Worm (Caenorhabditis elegans) whole organism, L2 larva: ENCODE data around the gene Y105C5A.9.
A peak's percentile ranks its signal among the peaks of the same experiment; 100 is the strongest.
"Not testable (repeated sequence)": the region's sequence is repeated elsewhere in the genome, so short reads cannot be mapped to it uniquely, and the experiment has no call there.

Experiments
- F13H6.1 ChIP-seq: sonication (generic microtip); optimal IDR thresholded peaks from 2 replicates; lab custom pipeline; 2016; ENCODE audit warnings: missing genetic modification characterization, missing compliant biosample characterization
- R02D3.7 ChIP-seq: fragments of 150-350 bp; optimal IDR thresholded peaks from 2 replicates; lab custom pipeline; 2014; ENCODE audit warnings: missing biosample characterization, missing genetic modification characterization
- Y55F3AM.14 ChIP-seq: fragments of 200-800 bp; sonication (Bioruptor generic); optimal IDR thresholded peaks from 2 replicates; lab custom pipeline; 2018; ENCODE audit warnings: mild to moderate bottlenecking, missing genetic modification characterization, missing compliant biosample characterization
- alr-1 ChIP-seq: fragments of 150-350 bp; optimal IDR thresholded peaks from 2 replicates; lab custom pipeline; 2014; ENCODE audit warnings: missing biosample characterization, missing genetic modification characterization
- aly-2 ChIP-seq: fragments of 150-350 bp; optimal IDR thresholded peaks from 2 replicates; lab custom pipeline; 2014; ENCODE audit warnings: missing biosample characterization, missing genetic modification characterization
- ama-1 ChIP-seq: fragments of 150-350 bp; optimal IDR thresholded peaks from 2 replicates; lab custom pipeline; 2018; ENCODE audit warnings: inconsistent platforms
- blmp-1 ChIP-seq: sonication (generic microtip); optimal IDR thresholded peaks from 2 replicates; lab custom pipeline; 2017; ENCODE audit warnings: missing genetic modification characterization, mild to moderate bottlenecking, missing compliant biosample characterization, antibody characterized with exemption, moderate library complexity; ENCODE audit not compliant: insufficient read depth
- ceh-82 ChIP-seq: fragments of 150-350 bp; optimal IDR thresholded peaks from 2 replicates; lab custom pipeline; 2014; ENCODE audit warnings: missing biosample characterization, missing genetic modification characterization
- crh-2 ChIP-seq: sonication (generic microtip); optimal IDR thresholded peaks from 2 replicates; lab custom pipeline; 2017; ENCODE audit warnings: missing biosample characterization, missing genetic modification characterization
- dmd-4 ChIP-seq: sonication (generic microtip); optimal IDR thresholded peaks from 2 replicates; lab custom pipeline; 2017; ENCODE audit warnings: missing biosample characterization, missing genetic modification characterization
- egl-27 ChIP-seq: sonication (generic microtip); optimal IDR thresholded peaks from 3 replicates; lab custom pipeline; 2017; ENCODE audit warnings: missing biosample characterization, missing genetic modification reagents, missing genetic modification characterization
- elt-3 ChIP-seq: sonication (generic microtip); optimal IDR thresholded peaks from 2 replicates; lab custom pipeline; 2017; ENCODE audit warnings: missing biosample characterization, missing genetic modification characterization
- fos-1 ChIP-seq: fragments of 150-350 bp; optimal IDR thresholded peaks from 2 replicates; lab custom pipeline; 2014; ENCODE audit warnings: missing biosample characterization, missing genetic modification characterization
- gmeb-1 ChIP-seq: fragments of 150-350 bp; optimal IDR thresholded peaks from 2 replicates; lab custom pipeline; 2014; ENCODE audit warnings: missing biosample characterization, missing genetic modification characterization
- lin-11 ChIP-seq: fragments of 150-350 bp; sonication (generic microtip); optimal IDR thresholded peaks from 2 replicates; lab custom pipeline; 2014; ENCODE audit warnings: missing biosample characterization, missing genetic modification characterization, inconsistent platforms, mixed read lengths
- lin-13 ChIP-seq: fragments of 150-350 bp; optimal IDR thresholded peaks from 2 replicates; lab custom pipeline; 2014; ENCODE audit warnings: missing biosample characterization, missing genetic modification reagents, missing genetic modification characterization
- mbf-1 ChIP-seq: sonication (generic microtip); optimal IDR thresholded peaks from 2 replicates; lab custom pipeline; 2017; ENCODE audit warnings: missing biosample characterization, missing genetic modification characterization
- mdl-1 ChIP-seq, 2 experiments: fragments of 150-350 bp in 1 of 2; sonication (generic microtip) in 1 of 2; optimal IDR thresholded peaks; 2 replicates each; lab custom pipeline; 2017; ENCODE audit warnings: missing biosample characterization in 2 of 2, missing genetic modification characterization in 2 of 2
- nhr-10 ChIP-seq: sonication (generic microtip); optimal IDR thresholded peaks from 2 replicates; lab custom pipeline; 2017; ENCODE audit warnings: missing biosample characterization, missing genetic modification characterization
- nhr-11 ChIP-seq: fragments of 150-350 bp; optimal IDR thresholded peaks from 2 replicates; lab custom pipeline; 2014; ENCODE audit warnings: missing biosample characterization, missing genetic modification characterization
- nhr-12 ChIP-seq: fragments of 150-350 bp; optimal IDR thresholded peaks from 2 replicates; lab custom pipeline; 2014; ENCODE audit warnings: missing biosample characterization, missing genetic modification characterization
- nhr-129 ChIP-seq: fragments of 150-350 bp; optimal IDR thresholded peaks from 2 replicates; lab custom pipeline; 2014; ENCODE audit warnings: missing biosample characterization, missing genetic modification characterization
- nhr-23 ChIP-seq: fragments of 150-350 bp; optimal IDR thresholded peaks from 2 replicates; lab custom pipeline; 2014; ENCODE audit warnings: missing biosample characterization, missing genetic modification reagents, missing genetic modification characterization
- nhr-237 ChIP-seq: fragments of 150-350 bp; optimal IDR thresholded peaks from 2 replicates; lab custom pipeline; 2014; ENCODE audit warnings: missing biosample characterization, missing genetic modification characterization
- nhr-25 ChIP-seq: fragments of 150-350 bp; sonication (generic microtip); optimal IDR thresholded peaks from 3 replicates; lab custom pipeline; 2014; ENCODE audit warnings: missing biosample characterization, missing genetic modification characterization
- nhr-6 ChIP-seq: fragments of 150-350 bp; optimal IDR thresholded peaks from 2 replicates; lab custom pipeline; 2014; ENCODE audit warnings: missing biosample characterization, missing genetic modification characterization
- skn-1 ChIP-seq: sonication (generic microtip); optimal IDR thresholded peaks from 2 replicates; lab custom pipeline; 2017; ENCODE audit warnings: missing biosample characterization, missing genetic modification characterization
- sma-3 ChIP-seq: sonication (generic microtip); optimal IDR thresholded peaks from 2 replicates; lab custom pipeline; 2016; ENCODE audit warnings: missing genetic modification reagents, missing genetic modification characterization, missing compliant biosample characterization
- sma-9 ChIP-seq, 2 experiments: fragments of 150-350 bp in 1 of 2; sonication (generic microtip) in 1 of 2; optimal IDR thresholded peaks; 2 replicates each; lab custom pipeline; 2014 to 2016; ENCODE audit warnings: missing genetic modification characterization in 2 of 2, mild to moderate bottlenecking in 1 of 2, missing biosample characterization in 1 of 2, missing compliant biosample characterization in 1 of 2, missing genetic modification reagents in 1 of 2, moderate library complexity in 1 of 2
- ztf-11 ChIP-seq: sonication (generic microtip); optimal IDR thresholded peaks from 2 replicates; lab custom pipeline; 2017; ENCODE audit warnings: missing biosample characterization, missing genetic modification characterization
- ztf-4 ChIP-seq: fragments of 150-350 bp; optimal IDR thresholded peaks from 2 replicates; lab custom pipeline; 2014; ENCODE audit warnings: missing biosample characterization, missing genetic modification characterization

Y105C5A.9 gene

DNA sequence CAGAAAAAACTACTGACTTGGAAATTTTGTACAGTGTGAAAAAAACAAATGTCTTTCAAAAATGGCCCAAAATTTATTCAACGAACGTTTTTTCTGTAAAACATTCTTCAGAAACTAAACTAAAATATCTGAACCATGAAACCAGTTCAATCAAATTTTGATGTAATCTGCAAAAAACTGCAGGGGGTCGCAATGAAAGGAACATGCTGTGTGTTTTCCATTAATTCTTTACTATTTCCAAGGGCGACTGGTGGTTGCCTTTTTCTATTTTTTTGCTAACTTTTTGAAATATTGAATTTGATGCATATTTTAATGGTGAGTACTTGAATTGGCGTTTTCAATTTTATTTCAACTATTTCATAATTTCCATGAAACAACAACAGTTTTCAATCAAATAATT is at the start of gene Y105C5A.9:
TSS of gene Y105C5A.9 (plus strand) at position 301 of the 400 bp plus-strand sequence.
- TF ChIP-seq fos-1 (tag; lab: Kevin White, UChicago), result no peak
- no peak for TF ChIP-seq Y55F3AM.14
- TF ChIP-seq nhr-129, result no peak
- TF ChIP-seq nhr-237 (tag; lab: Kevin White, UChicago), result no peak
- no peak for TF ChIP-seq gmeb-1 (tag; lab: Kevin White, UChicago)
- TF ChIP-seq R02D3.7 (tag; lab: Kevin White, UChicago), result no peak
- TF ChIP-seq sma-3 (GFP tag; lab: Kevin White, UChicago), result no peak
- TF ChIP-seq nhr-6, result no peak
- TF ChIP-seq blmp-1 (tag; lab: Kevin White, UChicago), result no peak
- no peak for TF ChIP-seq nhr-25 (tag; lab: Kevin White, UChicago)
- no peak for TF ChIP-seq nhr-10 (tag; lab: Kevin White, UChicago)
- TF ChIP-seq aly-2 (tag; lab: Kevin White, UChicago), result no peak
- no peak for TF ChIP-seq nhr-23 (tag; lab: Kevin White, UChicago)

DNA sequence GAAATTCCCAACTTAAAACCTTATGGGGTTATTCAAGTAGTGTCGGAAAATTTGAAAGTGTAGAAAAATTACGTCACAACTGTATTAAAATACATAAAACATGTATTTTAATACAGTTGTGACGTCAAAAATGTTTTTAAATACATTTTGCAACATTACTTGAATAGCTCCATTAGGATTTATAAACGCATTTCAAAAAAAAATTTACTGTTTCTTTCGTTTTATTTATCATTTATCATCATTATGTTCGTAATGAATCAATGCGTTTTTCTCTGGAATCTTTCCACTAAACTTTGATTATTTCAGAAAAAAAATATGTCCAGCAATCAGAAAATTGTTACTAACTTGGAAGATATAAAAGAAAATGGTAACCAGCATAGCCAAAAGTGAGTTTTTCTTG is 47.7 kb upstream of the Y105C5A.9 start, which contains the start of gene Y105C5A.508:
TSS of gene Y105C5A.508 (plus strand) at position 301 of the 400 bp plus-strand sequence.
- TF ChIP-seq skn-1 (tag; lab: Kevin White, UChicago) (no peak), nhr-11 (tag; lab: Kevin White, UChicago) (no peak), alr-1 (tag; lab: Kevin White, UChicago) (no peak), R02D3.7 (tag; lab: Kevin White, UChicago) (no peak), ztf-11 (tag; lab: Kevin White, UChicago) (no peak), nhr-25 (tag; lab: Kevin White, UChicago) (no peak), Y55F3AM.14 (no peak), egl-27 (no peak), F13H6.1 (no peak), sma-3 (GFP tag; lab: Kevin White, UChicago) (no peak)

DNA sequence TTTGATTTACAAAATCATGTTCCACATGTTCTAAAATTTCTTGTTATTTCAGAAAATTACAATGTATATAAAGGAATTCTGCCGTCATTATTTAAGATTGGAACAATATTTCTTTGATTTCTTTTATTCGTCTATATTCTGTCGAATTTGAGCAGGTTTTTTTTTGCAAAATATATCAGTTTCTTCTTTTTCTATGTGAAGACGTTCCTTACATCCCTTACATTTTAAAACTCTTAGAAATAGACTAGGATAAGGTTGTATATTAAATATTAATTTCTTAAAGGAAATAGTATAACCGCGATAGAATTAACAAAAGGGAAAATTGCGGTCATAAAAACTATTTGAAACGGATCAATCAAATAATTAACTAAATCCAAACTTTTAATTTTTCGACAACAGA is 42.4 kb upstream of the Y105C5A.9 start:
- TF ChIP-seq crh-2 (no peak), nhr-237 (tag; lab: Kevin White, UChicago) (no peak), ztf-4 (tag; lab: Kevin White, UChicago) (no peak), skn-1 (tag; lab: Kevin White, UChicago) (no peak), lin-11 (no peak), sma-9 (GFP tag; optimal IDR thresholded peaks at IDR 0.05; lab: Kevin White, UChicago) (no peak), sma-9 (tag; optimal IDR thresholded peaks at IDR 0.05; lab: Kevin White, UChicago) (no peak), nhr-12 (no peak), dmd-4 (tag; lab: Kevin White, UChicago) (no peak), mbf-1 (tag; lab: Kevin White, UChicago) (no peak), ama-1 (lab: Kevin White, UChicago) (no peak), ceh-82 (no peak), alr-1 (tag; lab: Kevin White, UChicago) (no peak), F13H6.1 (no peak), lin-13 (GFP tag; lab: Kevin White, UChicago) (no peak), nhr-25 (tag; lab: Kevin White, UChicago) (no peak), mdl-1 (tag; optimal IDR thresholded peaks at IDR 0.05; lab: Kevin White, UChicago) (no peak)

DNA sequence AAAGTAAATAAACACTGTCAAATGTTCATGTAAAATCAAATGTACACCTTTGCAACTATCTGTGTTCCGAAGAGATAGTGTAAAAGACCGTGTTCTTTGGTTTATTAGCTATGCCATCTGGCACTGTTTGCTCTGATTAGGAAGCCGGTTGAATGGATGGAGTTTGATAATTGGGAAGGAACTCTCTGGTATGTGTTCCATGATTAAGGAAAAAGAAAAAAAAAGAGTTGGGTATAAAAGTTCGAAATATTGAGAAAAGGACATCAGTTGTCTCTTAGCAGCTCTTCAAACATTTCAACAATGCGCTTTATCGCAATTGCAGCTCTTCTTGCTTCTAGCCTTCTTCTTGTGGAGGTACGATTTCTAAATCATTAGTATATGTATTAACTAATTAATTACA is 40.9 kb upstream of the Y105C5A.9 start, which contains the start of gene abu-5:
TSS of gene abu-5 (plus strand) at position 301 of the 400 bp plus-strand sequence.
- not testable (repeated sequence) for TF ChIP-seq aly-2 (tag; lab: Kevin White, UChicago); elt-3 (tag; lab: Kevin White, UChicago); Y55F3AM.14

DNA sequence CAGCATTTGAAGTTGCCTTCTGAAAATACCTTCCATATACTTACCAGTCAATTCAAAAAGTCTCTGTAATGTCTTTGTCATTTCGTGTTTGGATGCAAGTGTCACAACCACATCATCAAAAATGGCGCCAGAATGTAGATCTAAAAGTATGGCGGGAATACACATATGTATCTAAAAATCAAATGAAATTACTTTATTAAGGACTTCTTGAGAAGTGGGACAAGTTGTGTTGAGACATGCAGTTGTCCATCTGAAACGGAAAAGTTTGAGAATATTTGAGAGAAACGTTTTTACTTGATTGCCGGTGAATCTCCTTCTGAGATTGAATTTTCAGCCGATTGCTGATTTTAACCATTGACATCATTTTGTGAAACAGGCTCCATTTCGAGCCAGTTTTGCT is 39.3 kb upstream of the Y105C5A.9 start:
- TF ChIP-seq sma-9 (GFP tag; optimal IDR thresholded peaks at IDR 0.05; lab: Kevin White, UChicago) (no peak), sma-9 (tag; optimal IDR thresholded peaks at IDR 0.05; lab: Kevin White, UChicago) (no peak), ztf-11 (tag; lab: Kevin White, UChicago) (no peak), R02D3.7 (tag; lab: Kevin White, UChicago) (no peak), ztf-4 (tag; lab: Kevin White, UChicago) (no peak), alr-1 (tag; lab: Kevin White, UChicago) (no peak), egl-27 (no peak), nhr-10 (tag; lab: Kevin White, UChicago) (no peak)

DNA sequence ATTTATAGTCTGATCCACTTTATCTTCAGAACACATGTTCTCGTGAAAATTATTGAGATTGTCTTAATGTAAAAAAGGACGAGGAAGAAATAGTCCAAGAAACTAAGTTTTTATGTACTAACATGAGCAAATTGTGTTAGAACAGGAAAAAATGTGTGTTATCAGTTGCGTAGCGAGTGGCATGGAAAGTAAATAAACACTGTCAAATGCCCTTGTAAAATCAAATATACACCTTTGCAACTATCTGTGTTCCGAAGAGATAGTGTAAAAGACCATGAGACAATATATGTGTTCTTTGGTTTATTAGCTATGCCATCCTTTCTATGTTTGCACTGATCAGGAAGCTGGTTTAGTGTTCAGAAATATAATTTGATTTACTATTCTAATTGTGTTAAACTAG is 38.2 kb upstream of the Y105C5A.9 start:
- TF ChIP-seq lin-13 (GFP tag; lab: Kevin White, UChicago), result no peak
- peak; percentile 27 for TF ChIP-seq fos-1 (tag; lab: Kevin White, UChicago)
